Worm (Caenorhabditis elegans): ENCODE results near the gene F25B3.5.

DNA sequence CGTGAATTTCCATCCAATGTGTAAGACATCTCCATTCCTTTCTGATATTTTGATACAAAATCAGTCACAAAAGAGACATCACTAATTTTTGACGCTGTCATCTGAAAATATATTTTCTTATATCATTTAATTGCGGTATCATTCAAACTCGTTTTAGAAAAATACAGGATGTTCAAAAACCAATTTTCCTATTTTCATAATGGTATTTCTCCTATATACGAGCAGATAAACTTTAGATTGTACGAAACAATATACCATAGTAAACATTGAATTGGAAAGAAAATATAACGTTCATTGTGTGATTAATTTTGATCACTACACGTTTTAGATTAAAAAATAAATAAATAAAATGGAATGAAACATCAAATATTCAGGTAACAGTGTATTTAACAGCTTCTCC is 28.6 kb downstream of the F25B3.5 start, which contains the start of gene C50F4.16:
- TF ChIP-seq pha-4 (tag; optimal IDR thresholded peaks at IDR 0.05) (no peak), blmp-1 (tag; optimal IDR thresholded peaks at IDR 0.05) (no peak), elt-1 (tag; optimal IDR thresholded peaks at IDR 0.05; ENCODE audit: borderline replicate concordance, insufficient read depth) (no peak), zip-8 (tag; optimal IDR thresholded peaks at IDR 0.05) (no peak)
